Fruit fly (Drosophila melanogaster) whole organism, embryonic: ENCODE data around the gene CG15876.

Experiments used
- Antp ChIP-seq: fragments of 200-800 bp; sonication (Bioruptor generic); optimal IDR thresholded peaks from 3 replicates; lab custom pipeline; 2016; ENCODE audit warnings: missing biosample characterization, missing genetic modification characterization
- CG10366 ChIP-seq: fragments of 200-800 bp; sonication (Bioruptor generic); IDR thresholded peaks from 2 replicates; pipeline ENCODE4 v1.3.6; 2022; ENCODE audit warnings: missing biosample characterization, missing genetic modification characterization
- CG11093 ChIP-seq: fragments of 200-800 bp; sonication (Bioruptor generic); IDR thresholded peaks from 3 replicates; pipeline ENCODE4 v1.3.6; 2022; ENCODE audit warnings: missing biosample characterization, missing genetic modification characterization
- CG1233 ChIP-seq: fragments of 200-800 bp; sonication (Bioruptor generic); optimal IDR thresholded peaks from 4 replicates; lab custom pipeline; 2018; ENCODE audit warnings: missing biosample characterization, mild to moderate bottlenecking, missing genetic modification characterization
- CG12391 ChIP-seq: fragments of 200-800 bp; sonication (Bioruptor generic); optimal IDR thresholded peaks from 3 replicates; lab custom pipeline; 2018; ENCODE audit warnings: missing biosample characterization, mild to moderate bottlenecking, missing genetic modification characterization, moderate library complexity
- CG14441 ChIP-seq: fragments of 200-800 bp; sonication (Bioruptor generic); IDR thresholded peaks from 2 replicates; pipeline ENCODE4 v1.3.6; 2022; ENCODE audit warnings: missing biosample characterization, missing genetic modification characterization
- CG15269 ChIP-seq: fragments of 200-800 bp; sonication (Bioruptor generic); optimal IDR thresholded peaks from 2 replicates; lab custom pipeline; 2018; ENCODE audit warnings: missing biosample characterization, mild to moderate bottlenecking, missing genetic modification characterization, moderate library complexity
- CG1529 ChIP-seq: fragments of 200-800 bp; sonication (Bioruptor generic); optimal IDR thresholded peaks from 3 replicates; lab custom pipeline; 2018; ENCODE audit warnings: missing biosample characterization, missing genetic modification characterization
- CG16815 ChIP-seq: fragments of 200-800 bp; sonication (Bioruptor generic); optimal IDR thresholded peaks from 3 replicates; lab custom pipeline; 2017; ENCODE audit warnings: missing biosample characterization, mild to moderate bottlenecking, missing genetic modification characterization
- CG17359 ChIP-seq: fragments of 200-800 bp; sonication (Bioruptor generic); optimal IDR thresholded peaks from 3 replicates; lab custom pipeline; 2018; ENCODE audit warnings: missing biosample characterization, mild to moderate bottlenecking, missing genetic modification characterization, moderate library complexity
- CG17361 ChIP-seq: fragments of 200-800 bp; sonication (Bioruptor generic); IDR thresholded peaks from 3 replicates; pipeline ENCODE4 v1.3.6; 2022; ENCODE audit warnings: missing biosample characterization, missing genetic modification characterization
- CG17568 ChIP-seq: fragments of 200-800 bp; sonication (Bioruptor generic); optimal IDR thresholded peaks from 2 replicates; lab custom pipeline; 2018; ENCODE audit warnings: missing biosample characterization, mild to moderate bottlenecking, missing genetic modification characterization, moderate library complexity
- CG18262 ChIP-seq: fragments of 200-800 bp; optimal IDR thresholded peaks from 3 replicates; lab custom pipeline; 2019; ENCODE audit warnings: missing biosample characterization, mild to moderate bottlenecking, missing genetic modification characterization, moderate library complexity
- CG2120 ChIP-seq: fragments of 200-800 bp; sonication (Bioruptor generic); optimal IDR thresholded peaks from 3 replicates; lab custom pipeline; 2016; ENCODE audit warnings: missing biosample characterization, missing genetic modification characterization
- CG30403 ChIP-seq: fragments of 200-800 bp; sonication (Bioruptor generic); optimal IDR thresholded peaks from 3 replicates; lab custom pipeline; 2016; ENCODE audit warnings: missing biosample characterization, missing genetic modification characterization
- CG43689 ChIP-seq: fragments of 200-800 bp; sonication (Bioruptor generic); IDR thresholded peaks from 2 replicates; pipeline ENCODE4 v1.3.6; 2022; ENCODE audit warnings: missing biosample characterization, missing genetic modification characterization
- CG4730 ChIP-seq: fragments of 200-800 bp; sonication (Bioruptor generic); IDR thresholded peaks from 2 replicates; pipeline ENCODE4 v1.3.6; 2022; ENCODE audit warnings: missing biosample characterization, missing genetic modification characterization
- CG6175 ChIP-seq: fragments of 200-800 bp; sonication (Bioruptor generic); IDR thresholded peaks from 3 replicates; pipeline ENCODE4 v1.3.6; 2022; ENCODE audit warnings: missing biosample characterization, missing genetic modification characterization
- CG6765 ChIP-seq: fragments of 200-800 bp; sonication (Bioruptor generic); optimal IDR thresholded peaks from 3 replicates; lab custom pipeline; 2017; ENCODE audit warnings: missing biosample characterization, mild to moderate bottlenecking, missing genetic modification characterization
- CG7372 ChIP-seq: fragments of 200-800 bp; sonication (Bioruptor generic); IDR thresholded peaks from 2 replicates; pipeline ENCODE4 v1.3.6; 2022; ENCODE audit warnings: missing biosample characterization, missing genetic modification characterization
- CG9797 ChIP-seq: fragments of 200-800 bp; sonication (Bioruptor generic); optimal IDR thresholded peaks from 3 replicates; lab custom pipeline; 2018; ENCODE audit warnings: missing biosample characterization, mild to moderate bottlenecking, missing genetic modification characterization
- CTCF ChIP-seq: fragments of 200-800 bp; sonication (Bioruptor generic); optimal IDR thresholded peaks from 2 replicates; lab custom pipeline; 2017; ENCODE audit warnings: missing biosample characterization, mild to moderate bottlenecking, missing genetic modification characterization, moderate library complexity
- Chrac-16 ChIP-seq: fragments of 200-800 bp; sonication (Bioruptor generic); optimal IDR thresholded peaks from 3 replicates; lab custom pipeline; 2016; ENCODE audit warnings: missing biosample characterization, missing genetic modification characterization
- Ets65A ChIP-seq: fragments of 200-800 bp; sonication (Bioruptor generic); peaks from one replicate; lab custom pipeline; 2016; ENCODE audit warnings: missing biosample characterization, missing genetic modification characterization
- Lim3 ChIP-seq: fragments of 200-800 bp; sonication (Bioruptor generic); IDR thresholded peaks from 2 replicates; pipeline ENCODE4 v1.3.6; 2022; ENCODE audit warnings: missing biosample characterization, missing genetic modification characterization
- Med ChIP-seq: fragments of 200-800 bp; sonication (Bioruptor generic); peaks from one replicate; lab custom pipeline; 2016; ENCODE audit warnings: missing biosample characterization, missing genetic modification characterization, mild to moderate bottlenecking, inconsistent platforms, moderate library complexity
- NC2α ChIP-seq: fragments of 200-800 bp; sonication (Bioruptor generic); optimal IDR thresholded peaks from 2 replicates; lab custom pipeline; 2016; ENCODE audit warnings: missing biosample characterization, missing genetic modification characterization
- NfI ChIP-seq: fragments of 200-800 bp; sonication (Bioruptor generic); optimal IDR thresholded peaks from 3 replicates; lab custom pipeline; 2018; ENCODE audit warnings: missing biosample characterization, mild to moderate bottlenecking, missing genetic modification characterization, moderate library complexity
- Sox102F ChIP-seq: fragments of 200-800 bp; sonication (Bioruptor generic); optimal IDR thresholded peaks from 2 replicates; lab custom pipeline; 2018; ENCODE audit warnings: missing biosample characterization, mild to moderate bottlenecking, missing genetic modification characterization, moderate library complexity
- Ssrp ChIP-seq: fragments of 200-800 bp; sonication (Bioruptor generic); optimal IDR thresholded peaks from 2 replicates; lab custom pipeline; 2018; ENCODE audit warnings: missing biosample characterization, mild to moderate bottlenecking, missing genetic modification characterization, moderate library complexity
- Vsx1 ChIP-seq: fragments of 200-800 bp; sonication (Bioruptor generic); optimal IDR thresholded peaks from 2 replicates; lab custom pipeline; 2017; ENCODE audit warnings: missing biosample characterization, mild to moderate bottlenecking, missing genetic modification characterization, missing genetic modification reagents
- YL-1 ChIP-seq: fragments of 200-800 bp; sonication (Bioruptor generic); optimal IDR thresholded peaks from 3 replicates; lab custom pipeline; 2017; ENCODE audit warnings: missing biosample characterization, mild to moderate bottlenecking, missing genetic modification characterization
- az2 ChIP-seq: fragments of 200-800 bp; sonication (Bioruptor generic); optimal IDR thresholded peaks from 3 replicates; lab custom pipeline; 2016; ENCODE audit warnings: missing biosample characterization, missing genetic modification characterization
- bowl ChIP-seq: fragments of 200-800 bp; sonication (Bioruptor generic); IDR thresholded peaks from 2 replicates; pipeline ENCODE4 v1.3.6; 2022; ENCODE audit warnings: missing biosample characterization, missing genetic modification characterization
- chn ChIP-seq: fragments of 200-800 bp; sonication (Bioruptor generic); optimal IDR thresholded peaks from 2 replicates; lab custom pipeline; 2016; ENCODE audit warnings: missing biosample characterization, missing genetic modification characterization
- dpn ChIP-seq, 2 experiments: fragments of 200-800 bp; sonication (Bioruptor generic); optimal IDR thresholded peaks; 3 replicates each; lab custom pipeline; 2016; ENCODE audit warnings: missing biosample characterization in 2 of 2, missing genetic modification characterization in 2 of 2
- dysf ChIP-seq: fragments of 200-800 bp; sonication (Bioruptor generic); IDR thresholded peaks from 3 replicates; pipeline ENCODE4 v1.3.6; 2022; ENCODE audit warnings: missing biosample characterization, missing genetic modification characterization
- grau ChIP-seq: fragments of 200-800 bp; optimal IDR thresholded peaks from 3 replicates; lab custom pipeline; 2019; ENCODE audit warnings: missing biosample characterization, mild to moderate bottlenecking, missing genetic modification characterization, moderate library complexity
- gro ChIP-seq: fragments of 200-800 bp; sonication (Bioruptor generic); optimal IDR thresholded peaks from 2 replicates; lab custom pipeline; 2016; ENCODE audit warnings: missing biosample characterization, missing genetic modification characterization
- knrl ChIP-seq: fragments of 200-800 bp; sonication (Bioruptor generic); IDR thresholded peaks from 3 replicates; pipeline ENCODE4 v1.3.6; 2022; ENCODE audit warnings: missing biosample characterization, missing genetic modification characterization; ENCODE audit not compliant: partially characterized antibody
- lab ChIP-seq: fragments of 200-800 bp; sonication (Bioruptor generic); optimal IDR thresholded peaks from 3 replicates; lab custom pipeline; 2017; ENCODE audit warnings: missing biosample characterization, missing genetic modification characterization, mild to moderate bottlenecking, moderate library complexity, missing genetic modification reagents
- lmd ChIP-seq: fragments of 200-800 bp; sonication (Bioruptor generic); IDR thresholded peaks from 2 replicates; pipeline ENCODE4 v1.3.6; 2022; ENCODE audit warnings: missing biosample characterization, missing genetic modification characterization
- oc ChIP-seq: fragments of 200-800 bp; sonication (Bioruptor generic); optimal IDR thresholded peaks from 2 replicates; lab custom pipeline; 2018; ENCODE audit warnings: missing biosample characterization, mild to moderate bottlenecking, missing genetic modification characterization, moderate library complexity
- prd ChIP-seq, 3 experiments: fragments of >200 bp in 2 of 3; fragments of 200-800 bp in 1 of 3; sonication (Bioruptor generic) in 1 of 3; optimal IDR thresholded peaks in 2 of 3; IDR thresholded peaks in 1 of 3; 2 replicates in 2 of 3; 3 replicates in 1 of 3; pipeline versions ENCODE4 v1.3.6 to Lab custom; 2017 to 2022; ENCODE audit warnings: missing biosample characterization in 1 of 3, missing genetic modification characterization in 1 of 3
- sens ChIP-seq: fragments of 200-800 bp; sonication (Bioruptor generic); peaks from one replicate; lab custom pipeline; 2016; ENCODE audit warnings: missing biosample characterization, missing genetic modification characterization
- slbo ChIP-seq: fragments of 200-800 bp; sonication (Bioruptor generic); IDR thresholded peaks from 2 replicates; pipeline ENCODE4 v1.3.6; 2022; ENCODE audit warnings: missing biosample characterization, missing genetic modification characterization
- ssp ChIP-seq: fragments of 200-800 bp; sonication (Bioruptor generic); IDR thresholded peaks from 2 replicates; pipeline ENCODE4 v1.3.6; 2022; ENCODE audit warnings: missing biosample characterization, missing genetic modification characterization
- stc ChIP-seq: fragments of 200-800 bp; sonication (Bioruptor generic); IDR thresholded peaks from 2 replicates; pipeline ENCODE4 v1.3.6; 2022; ENCODE audit warnings: missing biosample characterization, missing genetic modification characterization
- vnd ChIP-seq: fragments of 200-800 bp; sonication (Bioruptor generic); IDR thresholded peaks from 3 replicates; pipeline ENCODE4 v1.3.6; 2022; ENCODE audit warnings: missing biosample characterization, missing genetic modification characterization; ENCODE audit not compliant: partially characterized antibody
- vvl ChIP-seq: fragments of 200-800 bp; sonication (Bioruptor generic); IDR thresholded peaks from 2 replicates; pipeline ENCODE4 v1.3.6; 2022; ENCODE audit warnings: missing biosample characterization, missing genetic modification characterization
- zen2 ChIP-seq: fragments of 200-800 bp; sonication (Bioruptor generic); IDR thresholded peaks from 3 replicates; pipeline ENCODE4 v1.3.6; 2022; ENCODE audit warnings: missing biosample characterization, missing genetic modification characterization; ENCODE audit not compliant: partially characterized antibody

CG15876 gene

DNA sequence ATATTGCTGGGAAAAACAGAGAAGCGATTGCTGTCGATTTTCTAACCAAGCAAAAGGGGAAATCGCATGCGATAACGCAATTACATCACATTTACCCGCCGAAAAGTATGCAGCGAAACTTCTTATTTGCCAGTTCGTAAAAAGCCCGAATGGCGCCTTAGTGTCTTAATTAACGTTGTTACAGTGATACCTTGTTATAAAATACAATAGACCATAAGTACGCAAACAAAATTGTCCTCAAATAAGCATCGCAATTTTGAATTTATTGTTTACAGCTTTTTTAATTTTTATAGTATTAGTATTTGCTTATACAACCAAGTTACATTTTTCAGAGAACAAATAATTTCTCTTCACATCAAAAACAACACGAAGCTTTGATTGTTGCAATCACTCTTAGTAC, 3.9 kb downstream of the CG15876 start (continued):
- TF ChIP-seq dpn (GFP tag; optimal IDR thresholded peaks at IDR 0.05; lab: Kevin White, UChicago) (peak in 1 of 2 experiments; percentile 41), CG4730 (peak; percentile 44; the same call in 1 of the 2 replicates), CG7372 (peak; percentile 31; the same call in 1 of the 2 replicates), CG2120 (GFP tag; lab: Kevin White, UChicago) (peak; percentile 35), Lim3 (GFP tag; lab: Robert Waterston, UW) (0 out of 2 replicates have a peak, but pooled peaks have one; percentile 21), CG10366 (GFP tag; lab: Robert Waterston, UW) (peak; percentile 61), CG15269 (tag; lab: Kevin White, UChicago) (peak; percentile 35), chn (peak; percentile 1), lab (no peak), az2 (peak; percentile 32), oc (tag; lab: Kevin White, UChicago) (no peak), grau (tag; lab: Kevin White, UChicago) (peak; percentile 90), CG43689 (0 out of 2 replicates have a peak, but pooled peaks have one; percentile 36), ssp (GFP tag; lab: Robert Waterston, UW) (no peak), prd (optimal IDR thresholded peaks at IDR 0.05; lab: Kevin White, UChicago) (no peak), prd (GFP tag; IDR thresholded peaks at IDR 0.05; lab: Robert Waterston, UW) (peak; percentile 42; the same call in 1 of the 3 replicates), CG6175 (0 out of 3 replicates have a peak, but pooled peaks have one; percentile 8), Sox102F (GFP tag; lab: Kevin White, UChicago) (peak; percentile 46), zen2 (no peak), CG17361 (GFP tag; lab: Robert Waterston, UW) (0 out of 3 replicates have a peak, but pooled peaks have one; percentile 20), Chrac-16 (GFP tag; lab: Kevin White, UChicago) (peak; percentile 13), Vsx1 (GFP tag; lab: Kevin White, UChicago) (peak; percentile 41), Med (peak; percentile 87), Ets65A (GFP tag; lab: Kevin White, UChicago) (peak; percentile 23), YL-1 (GFP tag; lab: Kevin White, UChicago) (no peak), stc (GFP tag; lab: Robert Waterston, UW) (no peak), Ssrp (peak; percentile 23), sens (GFP tag; lab: Kevin White, UChicago) (peak; percentile 85), Antp (GFP tag; lab: Kevin White, UChicago) (no peak), lmd (GFP tag; lab: Robert Waterston, UW) (peak; percentile 47; the same call in 1 of the 2 replicates), gro (no peak), CTCF (peak; percentile 93), knrl (GFP tag; lab: Robert Waterston, UW) (no peak), vvl (GFP tag; lab: Robert Waterston, UW) (peak; percentile 71), CG9797 (no peak), vnd (GFP tag; lab: Robert Waterston, UW) (no peak), CG17568 (peak; percentile 5), NfI (GFP tag; lab: Kevin White, UChicago) (peak; percentile 0), CG16815 (no peak), slbo (GFP tag; lab: Robert Waterston, UW) (peak; percentile 64), CG30403 (peak; percentile 27), CG18262 (tag; lab: Kevin White, UChicago) (peak; percentile 35), CG14441 (GFP tag; lab: Robert Waterston, UW) (0 out of 2 replicates have a peak, but pooled peaks have one; percentile 13), CG17359 (peak; percentile 15), dysf (GFP tag; lab: Robert Waterston, UW) (peak; percentile 55), CG6765 (no peak), NC2α (GFP tag; lab: Kevin White, UChicago) (no peak), CG11093 (GFP tag; lab: Robert Waterston, UW) (no peak), CG12391 (tag; lab: Kevin White, UChicago) (peak; percentile 32), CG1233 (GFP tag; lab: Kevin White, UChicago) (no peak), bowl (no peak), CG1529 (GFP tag; lab: Kevin White, UChicago) (no peak)
